Worm (Caenorhabditis elegans) whole organism, midembryonic: ENCODE data around the gene ttr-41.

ENCODE experiments used
- T22C8.4 ChIP-seq: fragments of 200-800 bp; sonication (Bioruptor generic); IDR thresholded peaks from 2 replicates; pipeline ENCODE4 v1.3.6; 2022; ENCODE audit warnings: missing genetic modification characterization, missing compliant biosample characterization
- cog-1 ChIP-seq: sonication (generic microtip); optimal IDR thresholded peaks from 2 replicates; lab custom pipeline; 2016; ENCODE audit warnings: missing genetic modification characterization, missing compliant biosample characterization
- flt-1 ChIP-seq: fragments of 200-800 bp; sonication (Bioruptor generic); IDR thresholded peaks from 2 replicates; pipeline ENCODE4 v1.3.6; 2022; ENCODE audit warnings: missing genetic modification characterization, missing compliant biosample characterization
- klf-2 ChIP-seq: fragments of 200-800 bp; sonication (Bioruptor generic); conservative IDR thresholded peaks from 2 replicates; pipeline ENCODE4 v1.3.6; 2022; ENCODE audit warnings: missing genetic modification reagents, missing genetic modification characterization, missing compliant biosample characterization
- med-1 ChIP-seq: sonication (generic microtip); optimal IDR thresholded peaks from 2 replicates; lab custom pipeline; 2017; ENCODE audit warnings: missing genetic modification characterization, mild to moderate bottlenecking, missing compliant biosample characterization, antibody characterized with exemption, missing genetic modification reagents; ENCODE audit not compliant: insufficient read depth
- ref-1 ChIP-seq: fragments of 200-800 bp; sonication (Bioruptor generic); conservative IDR thresholded peaks from 2 replicates; pipeline ENCODE4 v1.3.6; 2022; ENCODE audit warnings: missing genetic modification reagents, missing genetic modification characterization, missing compliant biosample characterization
- tab-1 ChIP-seq: fragments of 200-800 bp; sonication (Bioruptor generic); IDR thresholded peaks from 2 replicates; pipeline ENCODE4 v1.3.6; 2022; ENCODE audit warnings: missing genetic modification characterization, missing compliant biosample characterization
- ztf-23 ChIP-seq: fragments of 200-800 bp; sonication (Bioruptor generic); IDR thresholded peaks from 2 replicates; pipeline ENCODE4 v1.3.6; 2022; ENCODE audit warnings: missing genetic modification reagents, missing genetic modification characterization, missing compliant biosample characterization
- ztf-29 ChIP-seq: fragments of 200-800 bp; sonication (Bioruptor generic); IDR thresholded peaks from 2 replicates; pipeline ENCODE4 v1.3.6; 2022; ENCODE audit warnings: missing genetic modification reagents, missing genetic modification characterization, missing compliant biosample characterization

The ttr-41 gene

DNA sequence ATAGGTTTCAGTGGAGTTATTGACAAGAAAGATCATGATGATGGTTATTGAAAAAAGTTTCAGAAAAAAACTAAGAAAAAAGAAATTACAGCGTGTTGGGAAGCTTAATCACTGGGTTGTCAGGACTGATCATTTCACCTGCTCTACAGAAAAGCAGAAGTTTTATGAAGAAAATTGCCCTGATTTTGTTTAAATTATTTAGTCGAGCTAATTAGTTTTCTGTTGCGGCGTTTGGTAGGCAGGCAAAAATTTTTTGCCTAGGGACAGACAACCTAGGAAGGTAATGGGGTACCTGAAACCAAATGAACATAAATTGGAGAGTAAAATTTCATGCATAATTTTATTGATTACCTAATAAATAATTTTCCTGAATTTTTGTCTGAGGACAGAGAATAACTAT lies 44.0 kb downstream of the ttr-41 start, which contains the start of gene sre-40:
TSS of gene sre-40 (minus strand) at position 101 of the 400 bp plus-strand sequence.
- TF ChIP-seq flt-1 (GFP tag; lab: Robert Waterston, UW), result no peak
- TF ChIP-seq cog-1 (tag; lab: Kevin White, UChicago), result no peak
- no peak for TF ChIP-seq ref-1 (GFP tag; lab: Robert Waterston, UW)
- TF ChIP-seq T22C8.4, result no peak
- no peak for TF ChIP-seq klf-2
- no peak for TF ChIP-seq ztf-23 (GFP tag; lab: Robert Waterston, UW)
- TF ChIP-seq tab-1 (GFP tag; lab: Robert Waterston, UW), result no peak
- TF ChIP-seq med-1, result no peak

DNA sequence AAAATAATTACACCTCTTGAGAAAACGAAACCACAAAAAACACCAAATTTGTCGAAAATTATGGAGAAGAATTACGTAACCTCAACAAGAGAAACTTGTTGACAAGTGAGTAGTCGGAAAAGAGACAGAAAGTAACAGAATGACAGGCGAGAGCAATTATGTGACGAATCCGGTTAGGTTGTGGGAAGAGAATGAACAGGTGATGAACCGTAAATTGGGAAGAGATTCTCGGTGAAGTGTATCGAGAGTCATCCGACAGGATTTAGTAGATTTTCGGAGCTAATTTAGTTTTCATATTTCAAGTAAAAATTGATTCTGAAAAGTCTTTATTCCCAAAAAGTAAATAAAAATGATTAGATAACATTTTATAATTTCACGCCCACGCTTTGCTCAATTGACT lies 46.3 kb downstream of the ttr-41 start, which contains the start of gene T05A7.7:
TSS of gene T05A7.7 (minus strand) at position 101 of the 400 bp plus-strand sequence.
- TF ChIP-seq tab-1 (GFP tag; lab: Robert Waterston, UW), result no peak
- TF ChIP-seq cog-1 (tag; lab: Kevin White, UChicago), result no peak
- no peak for TF ChIP-seq klf-2
- no peak for TF ChIP-seq T22C8.4
- no peak for TF ChIP-seq flt-1 (GFP tag; lab: Robert Waterston, UW)
- TF ChIP-seq ztf-23 (GFP tag; lab: Robert Waterston, UW), result no peak
- no peak for TF ChIP-seq med-1
- no peak for TF ChIP-seq ztf-29 (GFP tag; lab: Robert Waterston, UW)
- no peak for TF ChIP-seq ref-1 (GFP tag; lab: Robert Waterston, UW)

ce11 chrII:4677916-4678315 lies 49.8 kb downstream of the ttr-41 start, which contains the start of gene T05A7.1:
T05A7.1 (plus strand) TSS chrII:4678216.
- TF ChIP-seq tab-1 (GFP tag; lab: Robert Waterston, UW) (no peak), T22C8.4 (no peak), ref-1 (GFP tag; lab: Robert Waterston, UW) (no peak), flt-1 (GFP tag; lab: Robert Waterston, UW) (no peak), ztf-23 (GFP tag; lab: Robert Waterston, UW) (no peak), klf-2 (no peak), cog-1 (tag; lab: Kevin White, UChicago) (no peak), ztf-29 (GFP tag; lab: Robert Waterston, UW) (no peak), med-1 (no peak)
